Fruit fly (Drosophila melanogaster) whole organism, wandering third instar larva: ENCODE measurements around the gene Mco4.

ENCODE experiments used
- Abd-B ChIP-seq: fragments of >200 bp; optimal IDR thresholded peaks from 2 replicates; lab custom pipeline; 2017; ENCODE audit warnings: missing biosample characterization, missing genetic modification characterization
- CG32264 ChIP-seq: fragments of 200-800 bp; sonication (Bioruptor generic); optimal IDR thresholded peaks from 2 replicates; lab custom pipeline; 2016; ENCODE audit warnings: missing biosample characterization, missing genetic modification characterization
- CG9705 ChIP-seq: fragments of 200-800 bp; sonication (Bioruptor generic); optimal IDR thresholded peaks from 2 replicates; lab custom pipeline; 2018; ENCODE audit warnings: missing biosample characterization, mild to moderate bottlenecking, missing genetic modification characterization
- CrebA ChIP-seq: fragments of 200-800 bp; sonication (Bioruptor generic); optimal IDR thresholded peaks from 2 replicates; lab custom pipeline; 2016; ENCODE audit warnings: missing biosample characterization, mild to moderate bottlenecking, missing genetic modification characterization, borderline replicate concordance
- Dfd ChIP-seq: fragments of >200 bp; optimal IDR thresholded peaks from 2 replicates; lab custom pipeline; 2017; ENCODE audit warnings: missing biosample characterization, missing genetic modification characterization
- Dif ChIP-seq: fragments of 200-275, 200-300 bp; sonication (Bioruptor generic); optimal IDR thresholded peaks from 2 replicates; lab custom pipeline; 2018; ENCODE audit warnings: missing biosample characterization, missing genetic modification characterization; ENCODE audit not compliant: partially characterized antibody
- HLH106 ChIP-seq: fragments of 200-800 bp; optimal IDR thresholded peaks from 3 replicates; lab custom pipeline; 2019; ENCODE audit warnings: missing biosample characterization, mild to moderate bottlenecking, missing genetic modification characterization, moderate library complexity
- Hnf4 ChIP-seq: fragments of 200-800 bp; sonication (Bioruptor generic); optimal IDR thresholded peaks from 2 replicates; lab custom pipeline; 2016; ENCODE audit warnings: missing biosample characterization, mild to moderate bottlenecking, missing genetic modification characterization
- Hr78 ChIP-seq: fragments of >200 bp; optimal IDR thresholded peaks from 2 replicates; lab custom pipeline; 2017; ENCODE audit warnings: missing biosample characterization, missing genetic modification characterization
- Hr83 ChIP-seq: fragments of 200-300 bp; sonication (Bioruptor generic); optimal IDR thresholded peaks from 2 replicates; lab custom pipeline; 2016; ENCODE audit warnings: missing biosample characterization, mild to moderate bottlenecking, missing genetic modification characterization, moderate library complexity; ENCODE audit not compliant: poor library complexity, severe bottlenecking
- Jra ChIP-seq: sonication (Bioruptor generic); optimal IDR thresholded peaks from 2 replicates; lab custom pipeline; 2016; ENCODE audit warnings: missing biosample characterization, missing genetic modification characterization
- Mio ChIP-seq: sonication (Bioruptor generic); optimal IDR thresholded peaks from 2 replicates; lab custom pipeline; 2016; ENCODE audit warnings: missing biosample characterization, missing genetic modification characterization
- N ChIP-seq: fragments of >200 bp; optimal IDR thresholded peaks from 2 replicates; lab custom pipeline; 2018; ENCODE audit warnings: missing biosample characterization, missing external identifiers, missing genetic modification characterization
- OdsH ChIP-seq: fragments of 200-800 bp; sonication (Bioruptor generic); optimal IDR thresholded peaks from 2 replicates; lab custom pipeline; 2016; ENCODE audit warnings: missing biosample characterization, mild to moderate bottlenecking, missing genetic modification characterization
- Sp1 ChIP-seq: fragments of 200-800 bp; sonication (Bioruptor generic); optimal IDR thresholded peaks from 3 replicates; lab custom pipeline; 2019; ENCODE audit warnings: missing biosample characterization, mild to moderate bottlenecking, missing genetic modification characterization, moderate library complexity
- Vsx2 ChIP-seq: fragments of 200-300, 225-300 bp; sonication (Bioruptor generic); optimal IDR thresholded peaks from 2 replicates; lab custom pipeline; 2018; ENCODE audit warnings: missing biosample characterization, missing genetic modification characterization; ENCODE audit not compliant: partially characterized antibody
- br ChIP-seq: fragments of 200-800 bp; sonication (Bioruptor generic); optimal IDR thresholded peaks from 2 replicates; lab custom pipeline; 2016; ENCODE audit warnings: missing biosample characterization, missing genetic modification characterization
- brk ChIP-seq: fragments of 200-800 bp; sonication (Bioruptor generic); optimal IDR thresholded peaks from 2 replicates; lab custom pipeline; 2016; ENCODE audit warnings: missing biosample characterization, mild to moderate bottlenecking, missing genetic modification characterization
- dl ChIP-seq, 2 experiments: fragments of 175-275, 200-275 bp in 1 of 2; fragments of 200-275 bp in 1 of 2; sonication (Bioruptor generic); optimal IDR thresholded peaks; lab custom pipeline; 2018; ENCODE audit warnings: mild to moderate bottlenecking in 2 of 2, missing biosample characterization in 2 of 2, missing genetic modification characterization in 2 of 2, moderate library complexity in 2 of 2; ENCODE audit not compliant: partially characterized antibody in 2 of 2, insufficient read depth in 1 of 2
- dmrt93B ChIP-seq: fragments of 200-800 bp; sonication (Bioruptor generic); optimal IDR thresholded peaks from 2 replicates; lab custom pipeline; 2018; ENCODE audit warnings: missing biosample characterization, mild to moderate bottlenecking, missing genetic modification characterization
- dsf ChIP-seq: sonication (Bioruptor generic); optimal IDR thresholded peaks from 2 replicates; lab custom pipeline; 2016; ENCODE audit warnings: missing biosample characterization, missing genetic modification characterization, borderline replicate concordance
- ey ChIP-seq: fragments of 200-800 bp; sonication (Bioruptor generic); optimal IDR thresholded peaks from 2 replicates; lab custom pipeline; 2016; ENCODE audit warnings: missing biosample characterization, missing genetic modification characterization
- foxo ChIP-seq, 2 experiments: fragments of 200-800 bp; sonication (Bioruptor generic); optimal IDR thresholded peaks; 2 replicates in 1 of 2; 3 replicates in 1 of 2; lab custom pipeline; 2016 to 2017; ENCODE audit warnings: missing biosample characterization in 2 of 2, missing genetic modification characterization in 2 of 2
- fru ChIP-seq: fragments of 200-800 bp; sonication (Bioruptor generic); optimal IDR thresholded peaks from 3 replicates; lab custom pipeline; 2016; ENCODE audit warnings: missing biosample characterization, mild to moderate bottlenecking, missing genetic modification characterization
- h ChIP-seq: fragments of 200-800 bp; sonication (Bioruptor generic); optimal IDR thresholded peaks from 3 replicates; lab custom pipeline; 2016; ENCODE audit warnings: missing biosample characterization, mild to moderate bottlenecking, missing genetic modification characterization
- jim ChIP-seq: fragments of 175-275, 200-325 bp; sonication (Bioruptor generic); optimal IDR thresholded peaks from 2 replicates; lab custom pipeline; 2016; ENCODE audit warnings: missing biosample characterization, mild to moderate bottlenecking, missing genetic modification characterization
- lola ChIP-seq: fragments of >200 bp; optimal IDR thresholded peaks from 2 replicates; lab custom pipeline; 2017; ENCODE audit warnings: missing biosample characterization, missing genetic modification characterization
- pan ChIP-seq: fragments of >200 bp; optimal IDR thresholded peaks from 2 replicates; lab custom pipeline; 2017
- psq ChIP-seq: fragments of 200-800 bp; sonication (Bioruptor generic); optimal IDR thresholded peaks from 3 replicates; lab custom pipeline; 2017; ENCODE audit warnings: missing biosample characterization, mild to moderate bottlenecking, missing genetic modification characterization, moderate library complexity
- rgr ChIP-seq: fragments of 200-800 bp; sonication (Bioruptor generic); optimal IDR thresholded peaks from 3 replicates; lab custom pipeline; 2016; ENCODE audit warnings: missing biosample characterization, mild to moderate bottlenecking, missing genetic modification characterization
- sage ChIP-seq: fragments of 200-800 bp; sonication (Bioruptor generic); optimal IDR thresholded peaks from 2 replicates; lab custom pipeline; 2016; ENCODE audit warnings: missing biosample characterization, mild to moderate bottlenecking, missing genetic modification characterization
- sv ChIP-seq: fragments of 200-800 bp; sonication (Bioruptor generic); optimal IDR thresholded peaks from 3 replicates; lab custom pipeline; 2016; ENCODE audit warnings: missing biosample characterization, missing genetic modification characterization
- tai ChIP-seq: sonication (Bioruptor generic); optimal IDR thresholded peaks from 2 replicates; lab custom pipeline; 2016; ENCODE audit warnings: missing biosample characterization, missing genetic modification characterization
- usp ChIP-seq: fragments of >200 bp; optimal IDR thresholded peaks from 2 replicates; lab custom pipeline; 2017; ENCODE audit warnings: missing biosample characterization, missing genetic modification characterization
- woc ChIP-seq: sonication (Bioruptor generic); optimal IDR thresholded peaks from 2 replicates; lab custom pipeline; 2016; ENCODE audit warnings: missing biosample characterization, mild to moderate bottlenecking, missing genetic modification characterization

The Mco4 gene

DNA sequence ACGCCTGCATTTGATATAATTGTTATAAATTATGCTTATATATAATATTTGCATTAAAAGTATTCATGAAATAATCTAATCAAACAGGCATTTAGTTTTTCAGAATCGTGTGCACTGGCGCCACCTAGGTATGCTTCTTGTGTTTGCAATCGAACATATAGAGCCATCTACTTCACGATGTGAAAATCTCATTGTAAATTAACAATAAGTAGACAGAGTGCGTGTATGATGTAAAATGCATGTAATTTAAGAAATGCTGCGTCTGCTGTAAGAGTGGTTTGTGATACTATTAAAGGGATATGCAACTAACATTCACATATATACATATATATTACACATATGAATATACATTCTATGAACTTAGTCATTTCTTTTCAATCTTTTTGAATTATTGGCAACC is 35.7 kb downstream of the Mco4 start:
- TF ChIP-seq ey (GFP tag; lab: Kevin White, UChicago), result peak; percentile 9
- TF ChIP-seq h (GFP tag; lab: Kevin White, UChicago), result peak; percentile 22
- TF ChIP-seq tai (GFP tag; lab: Kevin White, UChicago), result no peak
- peak; percentile 34 for TF ChIP-seq Hnf4 (GFP tag; lab: Kevin White, UChicago)
- TF ChIP-seq foxo (GFP tag; optimal IDR thresholded peaks at IDR 0.05; lab: Kevin White, UChicago), result peak in 1 of 2 experiments; percentile 49
- peak; percentile 20 for TF ChIP-seq psq (GFP tag; lab: Kevin White, UChicago)
- peak; percentile 53 for TF ChIP-seq OdsH (GFP tag; lab: Kevin White, UChicago)
- no peak for TF ChIP-seq jim
- TF ChIP-seq HLH106 (tag; lab: Kevin White, UChicago), result peak; percentile 43
- TF ChIP-seq rgr (GFP tag; lab: Kevin White, UChicago), result peak; percentile 30
- peak; percentile 18 for TF ChIP-seq fru (GFP tag; lab: Kevin White, UChicago)
- TF ChIP-seq, all 38 proteins: peak for 9

DNA sequence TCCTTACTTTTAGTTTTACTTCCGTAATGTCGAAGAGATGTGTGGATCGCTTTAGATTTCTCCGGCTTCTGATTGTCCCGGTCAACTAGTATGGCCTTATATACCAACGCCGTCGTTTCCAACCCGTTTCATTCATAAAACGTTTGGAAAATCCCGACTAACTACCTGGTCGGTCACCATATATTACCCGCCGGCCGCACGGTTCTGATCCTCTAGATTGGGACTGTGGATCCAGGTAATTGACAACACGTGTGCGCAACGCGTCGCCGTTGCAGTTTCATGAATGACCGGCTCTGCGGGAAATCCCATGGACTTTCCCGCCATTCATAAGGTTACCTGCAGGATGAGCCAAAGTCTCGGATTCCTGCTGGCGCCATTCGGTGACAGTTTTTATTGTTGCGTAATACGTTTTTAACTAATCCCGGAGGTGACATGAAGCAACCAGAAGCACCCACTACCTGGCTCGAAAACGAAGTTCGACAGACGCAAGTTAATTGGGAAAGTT is 36.2 kb downstream of the Mco4 start, which contains the start of gene CG12986:
Gene CG12986, minus strand, starts transcription at position 51 of the 505 bp plus-strand sequence.
- TF ChIP-seq CrebA (GFP tag; lab: Kevin White, UChicago) (no peak), Hr78 (GFP tag; lab: Kevin White, UChicago) (no peak), dl (GFP tag; optimal IDR thresholded peaks at IDR 0.05; lab: Kevin White, UChicago; ENCODE audit: insufficient read depth in 1 of 2, partially characterized antibody in 2 of 2) (no peak), rgr (GFP tag; lab: Kevin White, UChicago) (no peak), lola (no peak), h (GFP tag; lab: Kevin White, UChicago) (no peak), HLH106 (tag; lab: Kevin White, UChicago) (no peak), N (GFP tag; lab: Kevin White, UChicago) (no peak), sage (GFP tag; lab: Kevin White, UChicago) (no peak), br (GFP tag; lab: Kevin White, UChicago) (no peak), tai (GFP tag; lab: Kevin White, UChicago) (no peak)

dm6 chrX:17816437-17816836 is 39.5 kb downstream of the Mco4 start:
- TF ChIP-seq CG9705 (no peak), sage (GFP tag; lab: Kevin White, UChicago) (no peak), Hr83 (GFP tag; lab: Kevin White, UChicago) (no peak), foxo (GFP tag; optimal IDR thresholded peaks at IDR 0.05; lab: Kevin White, UChicago) (peak in 1 of 2 experiments; percentile 45), Hnf4 (GFP tag; lab: Kevin White, UChicago) (peak; percentile 21), OdsH (GFP tag; lab: Kevin White, UChicago) (peak; percentile 78), rgr (GFP tag; lab: Kevin White, UChicago) (peak; percentile 3), Hr78 (GFP tag; lab: Kevin White, UChicago) (no peak), Abd-B (GFP tag; lab: Kevin White, UChicago) (no peak), usp (GFP tag; lab: Kevin White, UChicago) (no peak), fru (GFP tag; lab: Kevin White, UChicago) (peak; percentile 40), HLH106 (tag; lab: Kevin White, UChicago) (peak; percentile 58), Dif (GFP tag; lab: Kevin White, UChicago) (no peak), sv (GFP tag; lab: Kevin White, UChicago) (no peak), jim (no peak), Mio (GFP tag; lab: Kevin White, UChicago) (no peak), br (GFP tag; lab: Kevin White, UChicago) (peak; percentile 3), lola (no peak), N (GFP tag; lab: Kevin White, UChicago) (no peak), Jra (GFP tag; lab: Kevin White, UChicago) (no peak), psq (GFP tag; lab: Kevin White, UChicago) (peak; percentile 31), brk (GFP tag; lab: Kevin White, UChicago) (no peak), woc (GFP tag; lab: Kevin White, UChicago) (peak; percentile 45), dl (GFP tag; optimal IDR thresholded peaks at IDR 0.05; lab: Kevin White, UChicago; ENCODE audit: insufficient read depth in 1 of 2, partially characterized antibody in 2 of 2) (no peak), dmrt93B (GFP tag; lab: Kevin White, UChicago) (peak; percentile 15), Vsx2 (no peak), Sp1 (GFP tag; lab: Kevin White, UChicago) (peak; percentile 68), Dfd (GFP tag; lab: Kevin White, UChicago) (no peak), pan (lab: Kevin White, UChicago) (no peak), tai (GFP tag; lab: Kevin White, UChicago) (no peak), CG32264 (no peak), dsf (GFP tag; lab: Kevin White, UChicago) (no peak), ey (GFP tag; lab: Kevin White, UChicago) (peak; percentile 44), h (GFP tag; lab: Kevin White, UChicago) (peak; percentile 54)
